Worm (Caenorhabditis elegans): ENCODE results near the gene F20G2.3.

Gene F20G2.3

ce11 chrV:13716531-13716930 is 51.8 kb downstream of the F20G2.3 start, which contains the start of gene T01D3.6:
Gene T01D3.6, plus strand, starts transcription at chrV:13716824.
- TF ChIP-seq ceh-82 (tag; optimal IDR thresholded peaks at IDR 0.05) (no peak), pqm-1 (tag; optimal IDR thresholded peaks at IDR 0.05) (peak; percentile 71), nhr-76 (tag; optimal IDR thresholded peaks at IDR 0.05) (no peak), ZK546.5 (tag; optimal IDR thresholded peaks at IDR 0.05) (no peak), ceh-16 (tag; optimal IDR thresholded peaks at IDR 0.05) (no peak), unc-62 (GFP tag; optimal IDR thresholded peaks at IDR 0.05) (no peak), elt-2 (tag; optimal IDR thresholded peaks at IDR 0.05) (peak; percentile 79), ceh-28 (tag; optimal IDR thresholded peaks at IDR 0.05) (no peak)

Measured in whole organism, L3 larva.